Worm (Caenorhabditis elegans) whole organism, early embryonic: Measurements from ENCODE around the gene nkb-2.

Experiments
- F13C5.2 ChIP-seq: sonication (generic microtip); optimal IDR thresholded peaks from 2 replicates; lab custom pipeline; 2017; ENCODE audit warnings: mild to moderate bottlenecking, missing genetic modification characterization, inconsistent platforms, missing compliant biosample characterization
- ama-1 ChIP-seq: fragments of 150-350 bp; optimal IDR thresholded peaks from 2 replicates; lab custom pipeline; 2014
- hmg-4 ChIP-seq: fragments of 200-800 bp; sonication (Bioruptor generic); optimal IDR thresholded peaks from 2 replicates; lab custom pipeline; 2018; ENCODE audit warnings: mild to moderate bottlenecking, missing genetic modification characterization, missing compliant biosample characterization
- hnd-1 ChIP-seq: sonication (generic microtip); optimal IDR thresholded peaks from 2 replicates; lab custom pipeline; 2016; ENCODE audit warnings: missing genetic modification characterization, missing compliant biosample characterization
- tbx-37 ChIP-seq: fragments of 200-800 bp; sonication (Bioruptor generic); conservative IDR thresholded peaks from 2 replicates; pipeline ENCODE4 v1.3.6; 2022; ENCODE audit warnings: missing genetic modification reagents, missing genetic modification characterization, missing compliant biosample characterization

nkb-2 gene

ce11 chrIV:10638977-10639376 lies 48.3 kb downstream of the nkb-2 start, which contains the start of gene F56C4.2:
Gene F56C4.2 (plus strand): TSS chrIV:10639277.
- TF ChIP-seq hmg-4 (GFP tag; lab: Kevin White, UChicago) (no peak), hnd-1 (tag; lab: Kevin White, UChicago) (no peak), F13C5.2 (tag; lab: Kevin White, UChicago) (no peak), ama-1 (lab: Kevin White, UChicago) (no peak), tbx-37 (GFP tag; lab: Robert Waterston, UW) (no peak)
